Worm (Caenorhabditis elegans): ENCODE measurements around the gene C09E7.7.

Gene C09E7.7

ce11 chrIII:6551187-6552058, at the start of gene C09E7.7:
Gene C09E7.7, minus strand, starts transcription at chrIII:6551243.
- peak; percentile 81 for TF ChIP-seq aptf-2 (GFP tag; conservative IDR thresholded peaks at IDR 0.05)
- peak; percentile 42; the same call in 1 of the 2 replicates for TF ChIP-seq attf-3 (GFP tag; conservative IDR thresholded peaks at IDR 0.05)
- TF ChIP-seq hsf-1 (GFP tag; IDR thresholded peaks at IDR 0.05) = peak; percentile 42; the same call in 1 of the 2 replicates
- peak; percentile 70; the same call in 1 of the 2 replicates for TF ChIP-seq pbrm-1 (GFP tag; IDR thresholded peaks at IDR 0.05)
- peak; percentile 48; the same call in 1 of the 2 replicates for TF ChIP-seq egl-18 (GFP tag; IDR thresholded peaks at IDR 0.05)
- 0 out of 2 replicates have a peak, but pooled peaks have one; percentile 26 for TF ChIP-seq Y56A3A.18 (GFP tag; IDR thresholded peaks at IDR 0.05)
- peak; percentile 86; the same call in 1 of the 2 replicates for TF ChIP-seq ztf-25 (GFP tag; IDR thresholded peaks at IDR 0.05)
- TF ChIP-seq rcor-1 (GFP tag; IDR thresholded peaks at IDR 0.05) = peak; percentile 85
- peak; percentile 45 for TF ChIP-seq madf-10 (tag; optimal IDR thresholded peaks at IDR 0.05)
- peak; percentile 70 for TF ChIP-seq lin-40 (tag; optimal IDR thresholded peaks at IDR 0.05)
- TF ChIP-seq ztf-28 (GFP tag; IDR thresholded peaks at IDR 0.05) = peak; percentile 75; the same call in 1 of the 2 replicates
- TF ChIP-seq athp-1 (tag; optimal IDR thresholded peaks at IDR 0.05) = peak; percentile 18
- TF ChIP-seq egl-44 (GFP tag; IDR thresholded peaks at IDR 0.05) = peak; percentile 68; the same call in 1 of the 2 replicates
- peak; percentile 6 for TF ChIP-seq ZK185.1 (tag; optimal IDR thresholded peaks at IDR 0.05; ENCODE audit: poor library complexity, severe bottlenecking)
- peak; percentile 24 for TF ChIP-seq unc-130 (GFP tag; optimal IDR thresholded peaks at IDR 0.05)
- TF ChIP-seq nfyb-1 (GFP tag; IDR thresholded peaks at IDR 0.05) = peak; percentile 74
- 0 out of 2 replicates have a peak, but pooled peaks have one; percentile 9 for TF ChIP-seq cebp-2 (GFP tag; IDR thresholded peaks at IDR 0.05)
- peak; percentile 9 for TF ChIP-seq tbp1 (GFP tag; optimal IDR thresholded peaks at IDR 0.05)
- TF ChIP-seq let-526 (GFP tag; IDR thresholded peaks at IDR 0.05) = peak; percentile 45
- TF ChIP-seq sea-2 (GFP tag; IDR thresholded peaks at IDR 0.05) = peak; percentile 71; the same call in 1 of the 2 replicates
- TF ChIP-seq ceh-100 (GFP tag; IDR thresholded peaks at IDR 0.05) = peak; percentile 98
- TF ChIP-seq bed-2 (GFP tag; IDR thresholded peaks at IDR 0.05) = peak; percentile 86
- TF ChIP-seq C17E4.6 (GFP tag; IDR thresholded peaks at IDR 0.05) = peak; percentile 16; the same call in 1 of the 2 replicates
- TF ChIP-seq nhr-80 (tag; optimal IDR thresholded peaks at IDR 0.05) = peak; percentile 39
- peak; percentile 53 for TF ChIP-seq dpl-1 (GFP tag; optimal IDR thresholded peaks at IDR 0.05)
- 0 out of 2 replicates have a peak, but pooled peaks have one; percentile 46 for TF ChIP-seq C06A6.2 (GFP tag; conservative IDR thresholded peaks at IDR 0.05)
- TF ChIP-seq F22D6.2 (tag; optimal IDR thresholded peaks at IDR 0.05) = peak; percentile 44
- TF ChIP-seq Y53G8AR.9 (GFP tag; conservative IDR thresholded peaks at IDR 0.05) = peak; percentile 83
- peak; percentile 15; the same call in 1 of the 2 replicates for TF ChIP-seq lir-1 (GFP tag; conservative IDR thresholded peaks at IDR 0.05)
- peak; percentile 67 for TF ChIP-seq ztf-18 (tag; optimal IDR thresholded peaks at IDR 0.05)
- TF ChIP-seq xnd-1 (tag; optimal IDR thresholded peaks at IDR 0.05) = peak; percentile 70
- peak in 1 of 2 experiments; percentile 5 for TF ChIP-seq rec-8 (tag; optimal IDR thresholded peaks at IDR 0.05)
- peak; percentile 58 for TF ChIP-seq lsl-1 (GFP tag; optimal IDR thresholded peaks at IDR 0.05)
- TF ChIP-seq lin-54 (GFP tag; optimal IDR thresholded peaks at IDR 0.05) = peak; percentile 82
- TF ChIP-seq ztf-6 (GFP tag; IDR thresholded peaks at IDR 0.05) = peak; percentile 75; the same call in 1 of the 2 replicates
- peak; percentile 80 for TF ChIP-seq egrh-3 (GFP tag; IDR thresholded peaks at IDR 0.05)
- peak; percentile 81 for TF ChIP-seq ceh-91 (GFP tag; IDR thresholded peaks at IDR 0.05)
- TF ChIP-seq D2030.7 (GFP tag; IDR thresholded peaks at IDR 0.05) = peak; percentile 81
- peak; percentile 79 for TF ChIP-seq mcd-1 (GFP tag; IDR thresholded peaks at IDR 0.05)
- peak; percentile 55 for TF ChIP-seq ceh-27 (GFP tag; optimal IDR thresholded peaks at IDR 0.05)
- peak; percentile 40; the same call in 1 of the 2 replicates for TF ChIP-seq Y95B8A.8 (GFP tag; IDR thresholded peaks at IDR 0.05)
- TF ChIP-seq K11D2.4 (GFP tag; IDR thresholded peaks at IDR 0.05) = peak; percentile 72
- 0 out of 2 replicates have a peak, but pooled peaks have one; percentile 26 for TF ChIP-seq madf-3 (GFP tag; IDR thresholded peaks at IDR 0.05)
- TF ChIP-seq hrde-1 (tag; optimal IDR thresholded peaks at IDR 0.05; ENCODE audit: borderline replicate concordance) = peak; percentile 25
- peak; percentile 92 for TF ChIP-seq madf-6 (GFP tag; IDR thresholded peaks at IDR 0.05)
